Worm (Caenorhabditis elegans) whole organism, midembryonic: Measurements from ENCODE around the gene gstk-2.

ENCODE experiments used
- cog-1 ChIP-seq: sonication (generic microtip); optimal IDR thresholded peaks from 2 replicates; lab custom pipeline; 2016; ENCODE audit warnings: missing genetic modification characterization, missing compliant biosample characterization
- klf-2 ChIP-seq: fragments of 200-800 bp; sonication (Bioruptor generic); conservative IDR thresholded peaks from 2 replicates; pipeline ENCODE4 v1.3.6; 2022; ENCODE audit warnings: missing genetic modification reagents, missing genetic modification characterization, missing compliant biosample characterization

- no peak for TF ChIP-seq cog-1 (tag; lab: Kevin White, UChicago)
- no peak for TF ChIP-seq klf-2 (GFP tag; lab: Robert Waterston, UW)
Observed at ce11 chrIV:7260587-7260986, 18.5 kb upstream of the gstk-2 start, which contains the start of gene C06E4.3.
